Worm (Caenorhabditis elegans) whole organism, late embryonic: Measurements from ENCODE around the gene C17B7.12.
"Not testable (repeated sequence)": the region's sequence is repeated elsewhere in the genome, so short reads cannot be mapped to it uniquely, and the experiment has no call there.

ENCODE experiments used
- Y22D7AL.16 ChIP-seq: sonication (generic microtip); optimal IDR thresholded peaks from 2 replicates; lab custom pipeline; 2016; ENCODE audit warnings: missing genetic modification characterization, missing compliant biosample characterization
- ceh-45 ChIP-seq: fragments of 200-800 bp; sonication (Bioruptor generic); IDR thresholded peaks from 2 replicates; pipeline ENCODE4 v1.3.6; 2022; ENCODE audit warnings: missing genetic modification reagents, missing genetic modification characterization, missing compliant biosample characterization
- elt-4 ChIP-seq: sonication (generic microtip); optimal IDR thresholded peaks from 2 replicates; lab custom pipeline; 2016; ENCODE audit warnings: missing genetic modification characterization, missing compliant biosample characterization
- lin-11 ChIP-seq: fragments of 200-800 bp; sonication (Bioruptor generic); optimal IDR thresholded peaks from 2 replicates; lab custom pipeline; 2018; ENCODE audit warnings: mild to moderate bottlenecking, missing genetic modification characterization, missing compliant biosample characterization
- nfya-1 ChIP-seq: sonication (generic microtip); optimal IDR thresholded peaks from 2 replicates; lab custom pipeline; 2017; ENCODE audit warnings: missing genetic modification characterization, mild to moderate bottlenecking, missing compliant biosample characterization, antibody characterized with exemption, moderate library complexity
- nhr-11 ChIP-seq: fragments of 150-350 bp; optimal IDR thresholded peaks from 2 replicates; lab custom pipeline; 2014; ENCODE audit warnings: missing biosample characterization, missing genetic modification characterization
- sox-4 ChIP-seq: sonication (generic microtip); optimal IDR thresholded peaks from 2 replicates; lab custom pipeline; 2017; ENCODE audit warnings: mild to moderate bottlenecking, missing genetic modification characterization, inconsistent platforms, missing compliant biosample characterization
- tbx-2 ChIP-seq: sonication (generic microtip); optimal IDR thresholded peaks from 2 replicates; lab custom pipeline; 2016; ENCODE audit warnings: missing genetic modification characterization, missing compliant biosample characterization
- tbx-7 ChIP-seq: sonication (generic microtip); optimal IDR thresholded peaks from 2 replicates; lab custom pipeline; 2016; ENCODE audit warnings: missing genotype, missing genetic modification characterization, missing compliant biosample characterization
- ttx-3 ChIP-seq: sonication (generic microtip); optimal IDR thresholded peaks from 2 replicates; lab custom pipeline; 2016; ENCODE audit warnings: missing genetic modification reagents, missing genetic modification characterization, missing compliant biosample characterization

ce11 chrV:3399952-3400351 lies 46.9 kb downstream of the C17B7.12 start, which contains the start of gene T20D4.10:
- not testable (repeated sequence) for TF ChIP-seq nfya-1; tbx-2 (tag; lab: Kevin White, UChicago); ceh-45 (GFP tag; lab: Robert Waterston, UW); Y22D7AL.16 (tag; lab: Kevin White, UChicago); lin-11 (tag; lab: Kevin White, UChicago); sox-4 (tag; lab: Kevin White, UChicago); elt-4; ttx-3; nhr-11; tbx-7 (tag; lab: Kevin White, UChicago)
